Fruit fly (Drosophila melanogaster) whole organism, pupa: ENCODE results near the gene NimB1.

Source experiments
- CG10348 ChIP-seq: fragments of 200-800 bp; sonication (Bioruptor generic); IDR thresholded peaks from 2 replicates; pipeline ENCODE4 v1.3.6; 2022; ENCODE audit warnings: missing biosample characterization, missing genetic modification characterization
- CG12605 ChIP-seq: fragments of 200-800 bp; sonication (Bioruptor generic); IDR thresholded peaks from 2 replicates; pipeline ENCODE4 v1.3.6; 2022; ENCODE audit warnings: missing biosample characterization, missing genetic modification characterization
- CG13204 ChIP-seq: fragments of 200-800 bp; sonication (Bioruptor generic); optimal IDR thresholded peaks from 2 replicates; lab custom pipeline; 2018; ENCODE audit warnings: missing biosample characterization, mild to moderate bottlenecking, missing genetic modification characterization, moderate library complexity
- CG14655 ChIP-seq: fragments of 200-800 bp; sonication (Bioruptor generic); optimal IDR thresholded peaks from 3 replicates; lab custom pipeline; 2017; ENCODE audit warnings: mild to moderate bottlenecking, missing biosample characterization, missing genetic modification reagents, missing genetic modification characterization
- CG15710 ChIP-seq: fragments of 200-800 bp; sonication (Bioruptor generic); optimal IDR thresholded peaks from 2 replicates; lab custom pipeline; 2018; ENCODE audit warnings: missing biosample characterization, mild to moderate bottlenecking, missing genetic modification characterization, moderate library complexity
- CG17806 ChIP-seq: fragments of 200-800 bp; sonication (Bioruptor generic); optimal IDR thresholded peaks from 2 replicates; lab custom pipeline; 2018; ENCODE audit warnings: missing biosample characterization, mild to moderate bottlenecking, missing genetic modification characterization, moderate library complexity
- CG32121 ChIP-seq: fragments of 200-800 bp; sonication (Bioruptor generic); IDR thresholded peaks from 2 replicates; pipeline ENCODE4 v1.3.6; 2022; ENCODE audit warnings: missing biosample characterization, missing genetic modification characterization
- CG34367 ChIP-seq: fragments of 200-800 bp; sonication (Bioruptor generic); optimal IDR thresholded peaks from 2 replicates; lab custom pipeline; 2018; ENCODE audit warnings: missing biosample characterization, mild to moderate bottlenecking, missing genetic modification characterization
- CG4496 ChIP-seq: fragments of 200-800 bp; sonication (Bioruptor generic); IDR thresholded peaks from 3 replicates; pipeline ENCODE4 v1.3.6; 2022; ENCODE audit warnings: missing biosample characterization, missing genetic modification characterization
- CG8159 ChIP-seq: fragments of 200-800 bp; sonication (Bioruptor generic); optimal IDR thresholded peaks from 3 replicates; lab custom pipeline; 2018; ENCODE audit warnings: missing biosample characterization, mild to moderate bottlenecking, missing genetic modification characterization, moderate library complexity
- CG8301 ChIP-seq: fragments of 200-800 bp; sonication (Bioruptor generic); optimal IDR thresholded peaks from 2 replicates; lab custom pipeline; 2018; ENCODE audit warnings: missing biosample characterization, mild to moderate bottlenecking, missing genetic modification characterization
- CG9948 ChIP-seq: fragments of 200-800 bp; sonication (Bioruptor generic); optimal IDR thresholded peaks from 2 replicates; lab custom pipeline; 2018; ENCODE audit warnings: missing biosample characterization, mild to moderate bottlenecking, missing genetic modification characterization, moderate library complexity
- D1 ChIP-seq: fragments of 200-800 bp; sonication (Bioruptor generic); optimal IDR thresholded peaks from 2 replicates; lab custom pipeline; 2018; ENCODE audit warnings: missing biosample characterization, mild to moderate bottlenecking, missing genetic modification characterization, moderate library complexity
- EcR ChIP-seq: fragments of 200-800 bp; sonication (Bioruptor generic); optimal IDR thresholded peaks from 3 replicates; lab custom pipeline; 2019; ENCODE audit warnings: missing biosample characterization, missing genetic modification characterization, mild to moderate bottlenecking, moderate library complexity, missing genetic modification reagents
- Ets98B ChIP-seq: fragments of 200-800 bp; sonication (Bioruptor generic); IDR thresholded peaks from 2 replicates; pipeline ENCODE4 v1.3.6; 2022; ENCODE audit warnings: missing biosample characterization, missing genetic modification characterization
- Pif1A ChIP-seq: fragments of 200-800 bp; sonication (Bioruptor generic); optimal IDR thresholded peaks from 3 replicates; lab custom pipeline; 2016; ENCODE audit warnings: missing biosample characterization, missing genetic modification characterization
- Pif1B ChIP-seq: fragments of 200-800 bp; sonication (Bioruptor generic); optimal IDR thresholded peaks from 3 replicates; lab custom pipeline; 2016; ENCODE audit warnings: missing biosample characterization, missing genetic modification characterization
- Snoo ChIP-seq: fragments of 200-800 bp; sonication (Bioruptor generic); optimal IDR thresholded peaks from 3 replicates; lab custom pipeline; 2017; ENCODE audit warnings: missing biosample characterization, mild to moderate bottlenecking, missing genetic modification characterization, inconsistent platforms
- fd96Ca ChIP-seq: fragments of 200-800 bp; sonication (Bioruptor generic); IDR thresholded peaks from 3 replicates; pipeline ENCODE4 v1.3.6; 2022; ENCODE audit warnings: missing biosample characterization, missing genetic modification characterization
- gl ChIP-seq: fragments of 200-800 bp; sonication (Bioruptor generic); optimal IDR thresholded peaks from 2 replicates; lab custom pipeline; 2018; ENCODE audit warnings: missing biosample characterization, mild to moderate bottlenecking, missing genetic modification characterization
- rn ChIP-seq: fragments of 200-800 bp; sonication (Bioruptor generic); IDR thresholded peaks from 2 replicates; pipeline ENCODE4 v1.3.6; 2022; ENCODE audit warnings: missing biosample characterization, missing genetic modification characterization

NimB1 gene

DNA sequence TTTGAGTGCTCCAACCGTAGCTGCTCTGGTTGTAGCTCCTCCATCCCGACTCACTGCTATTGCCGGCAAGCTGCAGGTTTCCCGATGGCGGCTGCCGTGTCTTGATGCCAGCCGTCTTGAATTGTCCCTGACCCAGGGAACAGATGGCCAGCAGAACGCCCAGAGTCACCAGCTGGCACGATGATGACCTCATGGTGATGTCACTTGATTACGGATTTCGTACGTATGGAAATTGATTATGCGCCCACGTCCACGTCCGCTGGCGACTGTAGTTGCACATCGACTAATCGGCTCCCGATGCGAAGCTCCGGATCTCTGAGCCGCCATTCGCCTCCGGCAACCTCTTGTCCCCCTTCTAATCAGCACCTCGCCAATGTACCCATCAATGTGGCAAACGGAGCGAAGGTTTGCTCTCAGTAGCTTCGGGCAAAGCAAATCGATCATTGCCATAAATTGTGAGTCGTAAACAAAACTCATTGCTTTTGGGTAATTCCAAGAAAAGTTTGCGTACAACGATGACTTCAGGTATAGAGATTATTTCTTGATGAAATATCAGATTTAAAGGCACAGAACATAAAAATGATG lies 3.5 kb downstream of the NimB1 start, which contains the start of gene NimB2:
Gene NimB2 (minus strand): TSS at position 287 of the 585 bp plus-strand sequence.
- no peak for TF ChIP-seq EcR (GFP tag; lab: Kevin White, UChicago)
- no peak for TF ChIP-seq Ets98B (GFP tag; lab: Robert Waterston, UW)
- no peak for TF ChIP-seq fd96Ca (GFP tag; lab: Robert Waterston, UW)
- no peak for TF ChIP-seq CG8301 (tag; lab: Kevin White, UChicago)
- no peak for TF ChIP-seq Snoo (tag; lab: Kevin White, UChicago)
- no peak for TF ChIP-seq CG12605 (GFP tag; lab: Robert Waterston, UW)
- no peak for TF ChIP-seq CG9948 (tag; lab: Kevin White, UChicago)
- no peak for TF ChIP-seq CG15710 (tag; lab: Kevin White, UChicago)
- no peak for TF ChIP-seq CG14655
- TF ChIP-seq CG10348 (GFP tag; lab: Robert Waterston, UW), result no peak
- TF ChIP-seq D1, result no peak
- no peak for TF ChIP-seq CG13204 (GFP tag; lab: Kevin White, UChicago)
- TF ChIP-seq CG17806 (tag; lab: Kevin White, UChicago), result no peak
- TF ChIP-seq rn, result no peak

DNA sequence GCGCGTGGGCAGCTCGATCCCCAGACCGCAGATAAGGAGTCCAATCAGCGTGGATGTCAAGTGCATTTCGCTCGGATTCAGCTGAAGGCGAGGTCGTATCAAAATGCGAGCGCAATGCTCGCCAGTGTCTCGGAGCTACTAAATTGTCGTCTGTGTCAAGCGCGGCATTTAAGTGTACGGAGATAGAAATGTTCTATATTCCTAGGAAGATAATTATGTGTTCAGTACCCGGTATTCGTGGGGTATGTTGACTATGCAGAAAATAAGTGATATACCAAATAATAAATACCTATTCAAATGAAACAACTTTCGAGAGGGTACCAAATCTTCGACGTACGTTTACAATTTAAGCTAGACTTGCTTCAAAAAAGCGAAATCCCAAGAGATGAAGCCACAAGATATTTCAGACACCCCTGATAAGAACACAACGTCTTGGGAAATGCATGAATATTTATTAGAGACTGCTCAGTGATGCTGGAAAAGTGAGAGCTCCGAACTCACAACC lies 4.6 kb downstream of the NimB1 start, which contains the start of gene NimB3:
Gene NimB3 (minus strand): TSS at position 140 of the 505 bp plus-strand sequence.
- TF ChIP-seq CG14655 (no peak), CG4496 (GFP tag; lab: Robert Waterston, UW) (no peak), CG15710 (tag; lab: Kevin White, UChicago) (no peak), CG32121 (no peak), rn (no peak), Pif1B (GFP tag; lab: Kevin White, UChicago) (no peak), fd96Ca (GFP tag; lab: Robert Waterston, UW) (no peak), Pif1A (GFP tag; lab: Kevin White, UChicago) (no peak)

DNA sequence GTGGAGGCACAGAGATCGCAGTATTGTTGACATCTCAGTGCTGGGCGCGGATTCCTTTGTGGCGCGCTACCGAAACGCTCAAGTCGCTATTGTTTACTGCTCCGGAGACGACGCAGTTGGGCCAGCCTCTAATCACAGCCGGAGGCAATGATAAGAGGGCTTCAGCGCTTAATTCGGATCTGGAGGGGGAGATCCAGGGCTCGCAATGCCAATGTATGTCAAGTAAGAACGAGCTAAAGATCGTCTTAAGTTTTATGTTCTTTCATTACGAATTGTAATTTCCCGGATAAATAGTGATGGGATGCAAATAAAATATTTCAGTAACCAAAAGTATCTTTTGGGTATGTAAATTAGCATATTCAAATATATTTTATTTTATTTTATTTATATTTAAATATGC lies 6.6 kb downstream of the NimB1 start, which contains the start of the genes NimB4 and NimB5:
Gene NimB4 (minus strand): TSS at position 101 of the 400 bp plus-strand sequence.
Gene NimB5 (plus strand): TSS at position 302 of the 400 bp plus-strand sequence.
- TF ChIP-seq CG12605 (GFP tag; lab: Robert Waterston, UW), result no peak
- no peak for TF ChIP-seq rn
- TF ChIP-seq CG17806 (tag; lab: Kevin White, UChicago), result no peak
- no peak for TF ChIP-seq CG13204 (GFP tag; lab: Kevin White, UChicago)
- TF ChIP-seq Ets98B (GFP tag; lab: Robert Waterston, UW), result no peak
- TF ChIP-seq Snoo (tag; lab: Kevin White, UChicago), result no peak
- TF ChIP-seq fd96Ca (GFP tag; lab: Robert Waterston, UW), result no peak
- no peak for TF ChIP-seq CG34367 (tag; lab: Kevin White, UChicago)

DNA sequence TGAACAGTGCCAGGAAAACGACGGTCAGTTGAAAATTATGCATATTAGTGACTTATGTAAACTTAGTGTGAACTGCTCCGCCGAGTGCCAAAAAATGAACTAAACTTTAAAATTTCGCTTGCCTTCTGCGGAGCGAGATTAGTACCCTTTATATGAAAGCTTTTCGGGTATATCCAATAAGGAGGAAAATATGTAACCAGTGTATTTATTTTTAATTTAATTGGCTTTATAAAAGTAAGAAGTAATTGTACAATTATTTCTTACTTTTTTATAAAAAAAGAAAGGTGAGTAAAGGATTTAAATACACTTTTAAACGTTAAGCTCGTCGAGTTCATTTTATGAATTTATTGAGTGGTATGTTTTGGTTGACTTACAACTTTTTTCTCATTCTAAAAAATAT lies 9.5 kb downstream of the NimB1 start, which contains the start of gene He:
Gene He (minus strand): TSS at position 101 of the 400 bp plus-strand sequence.
- no peak for TF ChIP-seq CG9948 (tag; lab: Kevin White, UChicago)
- no peak for TF ChIP-seq CG13204 (GFP tag; lab: Kevin White, UChicago)
- no peak for TF ChIP-seq CG8301 (tag; lab: Kevin White, UChicago)
- no peak for TF ChIP-seq CG12605 (GFP tag; lab: Robert Waterston, UW)
- TF ChIP-seq Snoo (tag; lab: Kevin White, UChicago), result no peak
- no peak for TF ChIP-seq rn
- no peak for TF ChIP-seq Pif1A (GFP tag; lab: Kevin White, UChicago)

DNA sequence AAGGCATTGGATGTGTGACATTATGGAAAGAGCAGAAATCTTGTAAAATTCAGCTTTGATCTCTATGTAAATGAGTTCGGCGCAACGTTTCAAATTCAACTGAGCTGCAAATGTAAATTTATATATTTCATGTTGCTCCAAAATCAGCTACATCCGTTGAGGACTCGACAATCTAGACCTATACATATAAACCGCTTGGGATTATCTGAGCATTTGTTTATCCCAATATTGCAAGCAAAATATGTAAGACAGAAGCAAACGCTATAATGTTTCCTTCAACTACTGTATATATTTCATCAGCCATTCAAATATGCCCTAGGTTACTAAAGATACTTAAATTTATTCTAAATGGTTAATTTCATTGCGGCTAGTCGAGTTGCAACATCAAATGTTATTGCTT lies 13.4 kb downstream of the NimB1 start, which contains the start of gene NimC1:
Gene NimC1 (minus strand): TSS at position 101 of the 400 bp plus-strand sequence.
- TF ChIP-seq CG8301 (tag; lab: Kevin White, UChicago) (no peak), CG12605 (GFP tag; lab: Robert Waterston, UW) (no peak), CG32121 (no peak), Ets98B (GFP tag; lab: Robert Waterston, UW) (no peak), gl (no peak), CG13204 (GFP tag; lab: Kevin White, UChicago) (no peak), D1 (no peak), Pif1A (GFP tag; lab: Kevin White, UChicago) (no peak), CG14655 (no peak), EcR (GFP tag; lab: Kevin White, UChicago) (no peak), CG4496 (GFP tag; lab: Robert Waterston, UW) (no peak)

DNA sequence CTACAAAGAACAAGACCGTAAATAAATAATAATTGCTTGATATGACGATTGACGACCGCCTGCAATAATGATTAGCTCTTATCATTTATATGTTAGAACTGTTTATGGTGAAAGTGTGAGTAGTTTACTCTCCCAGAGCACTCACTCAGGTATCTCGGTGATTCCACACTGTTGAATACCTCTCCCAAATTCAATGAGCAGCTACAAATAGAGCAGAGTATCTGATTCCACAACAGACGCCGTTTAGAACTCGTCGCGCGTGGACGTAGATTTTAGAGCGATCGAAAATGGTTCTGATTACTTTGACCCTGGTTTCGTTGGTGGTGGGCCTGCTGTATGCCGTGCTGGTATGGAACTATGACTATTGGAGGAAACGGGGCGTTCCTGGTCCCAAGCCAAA lies 13.8 kb downstream of the NimB1 start, which contains the start of gene Cyp28a5:
Gene Cyp28a5 (plus strand): TSS at position 230 of the 400 bp plus-strand sequence.
- TF ChIP-seq CG14655, result no peak
- TF ChIP-seq CG4496 (GFP tag; lab: Robert Waterston, UW), result no peak
- no peak for TF ChIP-seq CG10348 (GFP tag; lab: Robert Waterston, UW)
- no peak for TF ChIP-seq CG34367 (tag; lab: Kevin White, UChicago)
- no peak for TF ChIP-seq CG8301 (tag; lab: Kevin White, UChicago)
- no peak for TF ChIP-seq CG13204 (GFP tag; lab: Kevin White, UChicago)
- no peak for TF ChIP-seq Ets98B (GFP tag; lab: Robert Waterston, UW)

DNA sequence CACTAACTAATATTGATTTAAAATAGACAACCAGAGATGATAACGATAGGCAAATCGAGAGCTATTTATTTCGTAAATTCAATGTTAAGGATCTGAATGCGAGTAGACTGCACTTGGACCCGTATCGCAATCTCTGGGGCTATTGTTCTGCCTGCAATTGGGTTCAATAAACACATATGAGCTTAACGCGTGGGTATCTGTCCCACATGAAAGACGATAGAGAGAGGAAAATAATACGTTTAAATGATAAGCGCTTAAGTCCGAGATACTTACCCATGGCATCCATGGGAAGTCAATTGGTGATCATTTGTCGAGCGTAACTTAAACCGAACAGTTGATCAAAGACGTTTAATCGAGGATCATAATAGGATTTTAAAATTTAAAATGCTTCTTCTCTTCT lies 16.5 kb downstream of the NimB1 start, which contains the start of gene NimC2:
Gene NimC2 (plus strand): TSS at position 301 of the 400 bp plus-strand sequence.
- TF ChIP-seq CG13204 (GFP tag; lab: Kevin White, UChicago) (no peak), EcR (GFP tag; lab: Kevin White, UChicago) (no peak), CG8159 (tag; lab: Kevin White, UChicago) (no peak), fd96Ca (GFP tag; lab: Robert Waterston, UW) (no peak), Pif1B (GFP tag; lab: Kevin White, UChicago) (no peak), CG9948 (tag; lab: Kevin White, UChicago) (no peak), CG12605 (GFP tag; lab: Robert Waterston, UW) (no peak), rn (no peak), CG4496 (GFP tag; lab: Robert Waterston, UW) (no peak), CG34367 (tag; lab: Kevin White, UChicago) (no peak), CG17806 (tag; lab: Kevin White, UChicago) (no peak), CG32121 (no peak), D1 (no peak), Ets98B (GFP tag; lab: Robert Waterston, UW) (no peak), Snoo (tag; lab: Kevin White, UChicago) (no peak), Pif1A (GFP tag; lab: Kevin White, UChicago) (no peak)
- TF ChIP-seq, all 21 proteins: peak for 0
